Fruit fly (Drosophila melanogaster) whole organism, embryonic: ENCODE data around the gene CG31287.

Source experiments
- CG10274 ChIP-seq: fragments of 200-800 bp; sonication (Bioruptor generic); optimal IDR thresholded peaks from 3 replicates; lab custom pipeline; 2017; ENCODE audit warnings: missing biosample characterization, mild to moderate bottlenecking, missing genetic modification characterization
- CG11504 ChIP-seq: fragments of 200-800 bp; sonication (Bioruptor generic); optimal IDR thresholded peaks from 3 replicates; lab custom pipeline; 2019; ENCODE audit warnings: missing biosample characterization, mild to moderate bottlenecking, missing genetic modification characterization, moderate library complexity
- CG12391 ChIP-seq: fragments of 200-800 bp; sonication (Bioruptor generic); optimal IDR thresholded peaks from 3 replicates; lab custom pipeline; 2018; ENCODE audit warnings: missing biosample characterization, mild to moderate bottlenecking, missing genetic modification characterization, moderate library complexity
- CG13424 ChIP-seq: fragments of 200-800 bp; sonication (Bioruptor generic); optimal IDR thresholded peaks from 2 replicates; lab custom pipeline; 2019; ENCODE audit warnings: missing biosample characterization, mild to moderate bottlenecking, missing genetic modification characterization, moderate library complexity
- CG13894 ChIP-seq: fragments of 200-800 bp; sonication (Bioruptor generic); optimal IDR thresholded peaks from 3 replicates; lab custom pipeline; 2018; ENCODE audit warnings: missing biosample characterization, mild to moderate bottlenecking, missing genetic modification characterization, moderate library complexity
- CG14441 ChIP-seq: fragments of 200-800 bp; sonication (Bioruptor generic); IDR thresholded peaks from 2 replicates; pipeline ENCODE4 v1.3.6; 2022; ENCODE audit warnings: missing biosample characterization, missing genetic modification characterization
- CG15601 ChIP-seq: fragments of 200-800 bp; sonication (Bioruptor generic); optimal IDR thresholded peaks from 3 replicates; lab custom pipeline; 2019; ENCODE audit warnings: missing biosample characterization, mild to moderate bottlenecking, missing genetic modification characterization, moderate library complexity
- CG15696 ChIP-seq: fragments of 200-800 bp; sonication (Bioruptor generic); optimal IDR thresholded peaks from 2 replicates; lab custom pipeline; 2019; ENCODE audit warnings: missing biosample characterization, mild to moderate bottlenecking, missing genetic modification characterization, moderate library complexity
- CG1647 ChIP-seq: fragments of 200-800 bp; sonication (Bioruptor generic); optimal IDR thresholded peaks from 3 replicates; lab custom pipeline; 2016; ENCODE audit warnings: missing biosample characterization, missing genetic modification characterization
- CG17385 ChIP-seq: fragments of 200-800 bp; sonication (Bioruptor generic); optimal IDR thresholded peaks from 3 replicates; lab custom pipeline; 2018; ENCODE audit warnings: missing biosample characterization, mild to moderate bottlenecking, missing genetic modification characterization
- CG18764 ChIP-seq: fragments of 200-800 bp; sonication (Bioruptor generic); optimal IDR thresholded peaks from 3 replicates; lab custom pipeline; 2016; ENCODE audit warnings: missing biosample characterization, missing genetic modification characterization
- CG2120 ChIP-seq: fragments of 200-800 bp; sonication (Bioruptor generic); optimal IDR thresholded peaks from 3 replicates; lab custom pipeline; 2016; ENCODE audit warnings: missing biosample characterization, missing genetic modification characterization
- CG2875 ChIP-seq: fragments of 200-800 bp; sonication (Bioruptor generic); optimal IDR thresholded peaks from 2 replicates; lab custom pipeline; 2017; ENCODE audit warnings: missing biosample characterization, mild to moderate bottlenecking, missing genetic modification characterization, missing genetic modification reagents
- CG30431 ChIP-seq: fragments of 200-800 bp; sonication (Bioruptor generic); optimal IDR thresholded peaks from 2 replicates; lab custom pipeline; 2017; ENCODE audit warnings: missing biosample characterization, missing genetic modification characterization
- CG31441 ChIP-seq: fragments of 200-800 bp; sonication (Bioruptor generic); IDR thresholded peaks from 2 replicates; pipeline ENCODE4 v1.3.6; 2022; ENCODE audit warnings: missing biosample characterization, missing genetic modification characterization
- CG42726 ChIP-seq: fragments of 200-800 bp; sonication (Bioruptor generic); IDR thresholded peaks from 2 replicates; pipeline ENCODE4 v1.3.6; 2022; ENCODE audit warnings: missing biosample characterization, missing genetic modification characterization; ENCODE audit not compliant: partially characterized antibody
- CG4424 ChIP-seq: fragments of 200-800 bp; sonication (Bioruptor generic); optimal IDR thresholded peaks from 3 replicates; lab custom pipeline; 2016; ENCODE audit warnings: missing biosample characterization, missing genetic modification characterization
- CG5180 ChIP-seq: fragments of 200-800 bp; sonication (Bioruptor generic); optimal IDR thresholded peaks from 3 replicates; lab custom pipeline; 2017; ENCODE audit warnings: missing biosample characterization, missing genetic modification characterization, mild to moderate bottlenecking, moderate library complexity, missing genetic modification reagents
- CG6175 ChIP-seq: fragments of 200-800 bp; sonication (Bioruptor generic); IDR thresholded peaks from 3 replicates; pipeline ENCODE4 v1.3.6; 2022; ENCODE audit warnings: missing biosample characterization, missing genetic modification characterization
- D ChIP-seq, 2 experiments: fragments of 200-800 bp in 1 of 2; fragments of >200 bp in 1 of 2; sonication (Bioruptor generic) in 1 of 2; optimal IDR thresholded peaks; 2 replicates in 1 of 2; 3 replicates in 1 of 2; lab custom pipeline; 2017; ENCODE audit warnings: mild to moderate bottlenecking in 1 of 2, missing biosample characterization in 1 of 2, missing genetic modification characterization in 1 of 2, missing genetic modification reagents in 1 of 2
- Doc3 ChIP-seq: fragments of 200-800 bp; sonication (Bioruptor generic); IDR thresholded peaks from 3 replicates; pipeline ENCODE4 v1.3.6; 2022; ENCODE audit warnings: missing biosample characterization, missing genetic modification characterization; ENCODE audit not compliant: partially characterized antibody
- Elba2 ChIP-seq: fragments of 200-800 bp; sonication (Bioruptor generic); optimal IDR thresholded peaks from 3 replicates; lab custom pipeline; 2016; ENCODE audit warnings: missing biosample characterization, missing genetic modification characterization
- Ets65A ChIP-seq: fragments of 200-800 bp; sonication (Bioruptor generic); peaks from one replicate; lab custom pipeline; 2016; ENCODE audit warnings: missing biosample characterization, missing genetic modification characterization
- H15 ChIP-seq: fragments of 200-800 bp; sonication (Bioruptor generic); IDR thresholded peaks from 3 replicates; pipeline ENCODE4 v1.3.6; 2022; ENCODE audit warnings: missing biosample characterization, missing genetic modification characterization
- HLH3B ChIP-seq: fragments of 200-800 bp; sonication (Bioruptor generic); IDR thresholded peaks from 2 replicates; pipeline ENCODE4 v1.3.6; 2022; ENCODE audit warnings: missing biosample characterization, missing genetic modification characterization
- HLH54F ChIP-seq: fragments of 200-800 bp; sonication (Bioruptor generic); optimal IDR thresholded peaks from 3 replicates; lab custom pipeline; 2016; ENCODE audit warnings: missing biosample characterization, missing genetic modification characterization
- Hey ChIP-seq: fragments of 200-800 bp; sonication (Bioruptor generic); optimal IDR thresholded peaks from 3 replicates; lab custom pipeline; 2018; ENCODE audit warnings: missing biosample characterization, mild to moderate bottlenecking, missing genetic modification characterization
- Nf-YB ChIP-seq: fragments of 200-800 bp; sonication (Bioruptor generic); optimal IDR thresholded peaks from 3 replicates; lab custom pipeline; 2019; ENCODE audit warnings: missing biosample characterization, mild to moderate bottlenecking, missing genetic modification characterization, moderate library complexity
- Oli ChIP-seq: fragments of 200-800 bp; sonication (Bioruptor generic); optimal IDR thresholded peaks from 2 replicates; lab custom pipeline; 2018; ENCODE audit warnings: missing biosample characterization, mild to moderate bottlenecking, missing genetic modification characterization, moderate library complexity
- az2 ChIP-seq: fragments of 200-800 bp; sonication (Bioruptor generic); optimal IDR thresholded peaks from 3 replicates; lab custom pipeline; 2016; ENCODE audit warnings: missing biosample characterization, missing genetic modification characterization
- bcd ChIP-seq: fragments of 200-800 bp; sonication (Bioruptor generic); optimal IDR thresholded peaks from 2 replicates; lab custom pipeline; 2017; ENCODE audit warnings: missing biosample characterization, mild to moderate bottlenecking, missing genetic modification characterization
- bowl ChIP-seq: fragments of 200-800 bp; sonication (Bioruptor generic); IDR thresholded peaks from 2 replicates; pipeline ENCODE4 v1.3.6; 2022; ENCODE audit warnings: missing biosample characterization, missing genetic modification characterization
- dmrt99B ChIP-seq: fragments of 200-800 bp; sonication (Bioruptor generic); optimal IDR thresholded peaks from 2 replicates; lab custom pipeline; 2018; ENCODE audit warnings: missing biosample characterization, mild to moderate bottlenecking, missing genetic modification characterization, moderate library complexity
- fd96Cb ChIP-seq: fragments of 200-800 bp; sonication (Bioruptor generic); optimal IDR thresholded peaks from 2 replicates; lab custom pipeline; 2018; ENCODE audit warnings: missing biosample characterization, mild to moderate bottlenecking, missing genetic modification characterization, moderate library complexity
- gcm2 ChIP-seq: fragments of 200-800 bp; sonication (Bioruptor generic); optimal IDR thresholded peaks from 2 replicates; lab custom pipeline; 2016; ENCODE audit warnings: missing biosample characterization, missing genetic modification characterization
- kni ChIP-seq: fragments of 200-800 bp; sonication (Bioruptor generic); optimal IDR thresholded peaks from 3 replicates; lab custom pipeline; 2017; ENCODE audit warnings: mild to moderate bottlenecking, missing biosample characterization, missing genetic modification reagents, missing genetic modification characterization
- lilli ChIP-seq: fragments of 200-800 bp; sonication (Bioruptor generic); optimal IDR thresholded peaks from 3 replicates; lab custom pipeline; 2016; ENCODE audit warnings: missing biosample characterization, missing genetic modification characterization
- lola ChIP-seq, 3 experiments: fragments of >200 bp in 2 of 3; fragments of 200-800 bp in 1 of 3; sonication (Bioruptor generic) in 1 of 3; optimal IDR thresholded peaks; 2 replicates each; lab custom pipeline; 2017 to 2019; ENCODE audit warnings: missing biosample characterization in 3 of 3, missing genetic modification characterization in 3 of 3, mild to moderate bottlenecking in 1 of 3, moderate library complexity in 1 of 3
- oc ChIP-seq: fragments of 200-800 bp; sonication (Bioruptor generic); optimal IDR thresholded peaks from 2 replicates; lab custom pipeline; 2018; ENCODE audit warnings: missing biosample characterization, mild to moderate bottlenecking, missing genetic modification characterization, moderate library complexity
- phol ChIP-seq: fragments of 200-800 bp; sonication (Bioruptor generic); optimal IDR thresholded peaks from 3 replicates; lab custom pipeline; 2018; ENCODE audit warnings: missing biosample characterization, mild to moderate bottlenecking, missing genetic modification characterization, moderate library complexity
- row ChIP-seq: fragments of 200-800 bp; sonication (Bioruptor generic); IDR thresholded peaks from 3 replicates; pipeline ENCODE4 v1.3.6; 2022; ENCODE audit warnings: missing biosample characterization, missing genetic modification characterization
- seq ChIP-seq: fragments of 200-800 bp; sonication (Bioruptor generic); IDR thresholded peaks from 2 replicates; pipeline ENCODE4 v1.3.6; 2022; ENCODE audit warnings: missing biosample characterization, missing genetic modification characterization
- sob ChIP-seq: fragments of 200-800 bp; sonication (Bioruptor generic); IDR thresholded peaks from 2 replicates; pipeline ENCODE4 v1.3.6; 2022; ENCODE audit warnings: missing biosample characterization, missing genetic modification characterization
- zen2 ChIP-seq: fragments of 200-800 bp; sonication (Bioruptor generic); IDR thresholded peaks from 3 replicates; pipeline ENCODE4 v1.3.6; 2022; ENCODE audit warnings: missing biosample characterization, missing genetic modification characterization; ENCODE audit not compliant: partially characterized antibody
- zfh1 ChIP-seq: fragments of 200-800 bp; sonication (Bioruptor generic); IDR thresholded peaks from 3 replicates; pipeline ENCODE4 v1.3.6; 2022; ENCODE audit warnings: missing biosample characterization, missing genetic modification characterization

The CG31287 gene

DNA sequence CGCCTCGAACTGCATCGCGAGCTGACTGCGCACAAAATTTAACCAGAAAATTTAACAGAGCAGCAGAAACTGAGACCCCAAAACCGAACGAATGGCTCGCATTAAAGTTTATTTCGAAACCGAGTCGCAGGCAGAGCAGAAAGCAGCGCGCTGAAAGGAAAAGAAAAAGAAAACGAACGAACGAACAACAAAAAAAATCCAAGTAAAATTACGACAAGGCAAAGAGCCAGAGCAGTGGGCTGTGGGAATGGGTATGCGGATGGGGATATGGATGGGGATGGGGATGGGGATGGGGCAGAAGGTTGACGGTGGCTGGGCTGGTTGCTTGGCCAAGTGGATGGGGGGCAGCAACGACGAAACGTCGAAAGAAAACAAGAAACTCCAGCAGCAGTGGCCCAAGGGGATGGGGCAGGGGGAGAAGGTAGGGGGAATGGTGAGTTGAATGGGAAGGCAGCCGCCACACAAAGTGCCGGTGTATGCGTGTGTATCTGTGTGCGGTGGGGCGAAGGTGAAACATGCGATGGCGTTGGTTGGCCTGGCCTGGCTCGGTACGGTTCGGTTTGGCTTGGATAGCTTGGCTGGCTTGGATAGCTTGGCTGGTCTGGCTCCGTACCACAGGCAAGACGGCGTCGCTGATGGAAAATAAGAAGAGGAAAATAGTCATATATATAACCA lies 5.1 kb downstream of the CG31287 start (continued):
- TF ChIP-seq Nf-YB (GFP tag; lab: Kevin White, UChicago), result peak; percentile 11
- no peak for TF ChIP-seq bowl (GFP tag; lab: Robert Waterston, UW)
- no peak for TF ChIP-seq CG1647 (GFP tag; lab: Kevin White, UChicago)
- no peak for TF ChIP-seq CG17385 (GFP tag; lab: Kevin White, UChicago)
- peak; percentile 98 for TF ChIP-seq kni (GFP tag; lab: Kevin White, UChicago)
- TF ChIP-seq Oli (tag; lab: Kevin White, UChicago), result no peak
- TF ChIP-seq D (optimal IDR thresholded peaks at IDR 0.05; lab: Kevin White, UChicago), result no peak
- TF ChIP-seq D (GFP tag; optimal IDR thresholded peaks at IDR 0.05; lab: Kevin White, UChicago), result no peak
- no peak for TF ChIP-seq CG42726 (GFP tag; lab: Robert Waterston, UW)
- no peak for TF ChIP-seq Hey (tag; lab: Kevin White, UChicago)
- TF ChIP-seq row (GFP tag; lab: Robert Waterston, UW), result no peak; the same call in 2 of the 3 replicates
- no peak for TF ChIP-seq oc
- no peak for TF ChIP-seq Elba2 (GFP tag; lab: Kevin White, UChicago)

DNA sequence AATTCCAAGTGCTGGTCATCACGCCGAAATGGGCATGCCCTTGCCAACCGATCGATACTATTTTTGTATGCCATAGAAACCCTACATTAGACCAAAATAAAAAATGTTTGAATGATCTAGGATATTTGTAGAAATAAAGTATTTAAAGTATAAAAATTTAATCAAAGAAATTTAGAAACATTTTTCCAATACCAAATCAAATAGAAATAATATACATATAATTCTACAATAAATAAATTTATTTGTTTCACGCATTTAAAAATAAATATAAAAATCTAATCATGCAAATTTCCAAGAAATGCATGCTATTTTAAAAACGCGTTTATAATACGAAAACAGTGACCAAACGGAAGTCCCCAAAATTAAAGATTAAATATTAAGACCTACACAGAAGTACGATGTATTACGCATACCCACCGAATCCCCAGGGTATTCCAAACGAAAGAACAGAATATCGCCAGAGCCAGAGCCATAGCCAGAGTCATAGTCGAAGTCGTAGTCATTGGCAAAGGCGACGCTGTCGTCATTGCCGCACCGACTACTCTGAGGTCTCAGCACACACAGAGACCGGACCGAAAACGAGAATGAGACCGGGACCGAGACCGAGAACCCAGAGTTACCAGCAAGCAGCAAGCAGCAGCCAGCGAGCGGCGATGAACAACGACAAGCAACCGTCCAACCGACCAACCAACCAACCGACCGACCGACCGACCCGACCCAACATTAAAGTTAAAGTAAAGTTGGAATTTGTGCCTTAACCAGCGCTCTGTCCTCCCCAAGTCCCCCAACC lies 5.9 kb downstream of the CG31287 start:
- TF ChIP-seq zen2 (no peak), CG2120 (peak; percentile 32), seq (GFP tag; lab: Robert Waterston, UW) (peak; percentile 24; the same call in 1 of the 2 replicates), lola (GFP tag; optimal IDR thresholded peaks at IDR 0.05; lab: Kevin White, UChicago) (peak in 1 of 3 experiments; percentile 84), CG18764 (no peak), phol (peak; percentile 55), CG13894 (tag; lab: Kevin White, UChicago) (peak; percentile 92), CG6175 (GFP tag; lab: Robert Waterston, UW) (peak; percentile 77; the same call in 2 of the 3 replicates), CG30431 (GFP tag; lab: Kevin White, UChicago) (peak; percentile 34), gcm2 (GFP tag; lab: Kevin White, UChicago) (no peak), CG13424 (tag; lab: Kevin White, UChicago) (peak; percentile 51), CG11504 (peak; percentile 63), CG10274 (GFP tag; lab: Kevin White, UChicago) (peak; percentile 1), HLH54F (GFP tag; lab: Kevin White, UChicago) (no peak), CG12391 (tag; lab: Kevin White, UChicago) (peak; percentile 61), dmrt99B (peak; percentile 33), fd96Cb (tag; lab: Kevin White, UChicago) (peak; percentile 44), lilli (GFP tag; lab: Kevin White, UChicago) (no peak), Ets65A (GFP tag; lab: Kevin White, UChicago) (peak; percentile 73), CG5180 (GFP tag; lab: Kevin White, UChicago) (peak; percentile 89), H15 (0 out of 3 replicates have a peak, but pooled peaks have one; percentile 5), CG15601 (peak; percentile 2), sob (GFP tag; lab: Robert Waterston, UW) (peak; percentile 41), az2 (GFP tag; lab: Kevin White, UChicago) (peak; percentile 20), CG31441 (GFP tag; lab: Robert Waterston, UW) (peak; percentile 58), CG2875 (GFP tag; lab: Kevin White, UChicago) (no peak), HLH3B (GFP tag; lab: Robert Waterston, UW) (no peak), CG15696 (peak; percentile 24), bcd (GFP tag; lab: Kevin White, UChicago) (peak; percentile 49), CG4424 (GFP tag; lab: Kevin White, UChicago) (peak; percentile 18), Doc3 (GFP tag; lab: Robert Waterston, UW) (no peak), zfh1 (GFP tag; lab: Robert Waterston, UW) (0 out of 3 replicates have a peak, but pooled peaks have one; percentile 4), CG14441 (GFP tag; lab: Robert Waterston, UW) (peak; percentile 25; the same call in 1 of the 2 replicates)
